Worm (Caenorhabditis elegans): ENCODE results near the gene EGAP4.1.

- TF ChIP-seq flt-1 (GFP tag; IDR thresholded peaks at IDR 0.05) (no peak), ama-1 (optimal IDR thresholded peaks at IDR 0.05) (no peak), ceh-36 (tag; optimal IDR thresholded peaks at IDR 0.05) (no peak), hmbx-1 (tag; optimal IDR thresholded peaks at IDR 0.05) (no peak), tbx-37 (GFP tag; conservative IDR thresholded peaks at IDR 0.05) (no peak), tra-4 (tag; optimal IDR thresholded peaks at IDR 0.05) (no peak), sea-1 (GFP tag; conservative IDR thresholded peaks at IDR 0.05) (no peak), ets-7 (tag; optimal IDR thresholded peaks at IDR 0.05) (no peak), B0310.2 (tag; optimal IDR thresholded peaks at IDR 0.05) (no peak), scrt-1 (GFP tag; IDR thresholded peaks at IDR 0.05) (no peak)
Measured at ce11 chrX:8714845-8715244, 12.4 kb downstream of the EGAP4.1 start.

Data from whole organism, early embryonic.